Fruit fly (Drosophila melanogaster): Measurements from ENCODE around the gene mRpL24.
A peak's percentile ranks its signal among the peaks of the same experiment; 100 is the strongest.

The mRpL24 gene

DNA sequence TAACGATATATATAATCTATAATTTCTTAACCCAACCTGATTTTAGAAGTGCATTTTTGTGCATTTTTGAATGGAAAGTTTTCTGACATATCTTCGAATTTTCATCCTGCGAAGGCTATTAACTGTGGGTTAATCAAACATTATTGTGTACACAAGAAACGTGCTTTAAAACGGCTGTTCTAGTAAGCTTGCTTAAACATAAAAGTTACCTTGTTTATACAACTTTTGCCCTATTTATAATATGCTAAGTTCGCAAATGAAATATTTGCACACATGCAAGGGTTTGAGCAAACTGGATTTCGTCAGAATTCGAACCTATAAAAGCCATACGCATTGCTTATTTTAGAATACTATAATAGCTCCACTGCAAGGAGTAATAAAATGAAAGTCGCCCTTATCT lies 8.1 kb downstream of the mRpL24 start, which contains the start of gene Sgs1:
TSS of gene Sgs1 (plus strand) at position 350 of the 400 bp plus-strand sequence.
- TF ChIP-seq toe (GFP tag; optimal IDR thresholded peaks at IDR 0.05) (no peak), bab1 (GFP tag; optimal IDR thresholded peaks at IDR 0.05) (no peak), cnc (optimal IDR thresholded peaks at IDR 0.05) (no peak), CG7101 (tag; optimal IDR thresholded peaks at IDR 0.05) (no peak), CG33017 (tag; optimal IDR thresholded peaks at IDR 0.05) (no peak), kay (GFP tag; ENCODE audit: borderline replicate concordance) (no peak), CG7045 (GFP tag; optimal IDR thresholded peaks at IDR 0.05) (no peak), Hr96 (GFP tag; optimal IDR thresholded peaks at IDR 0.05) (no peak), Clk (GFP tag; optimal IDR thresholded peaks at IDR 0.05) (no peak), CG1620 (GFP tag; optimal IDR thresholded peaks at IDR 0.05) (no peak), CG14711 (tag; optimal IDR thresholded peaks at IDR 0.05) (no peak), Crg-1 (GFP tag; optimal IDR thresholded peaks at IDR 0.05) (no peak), pad (GFP tag; optimal IDR thresholded peaks at IDR 0.05) (no peak), cic (GFP tag; optimal IDR thresholded peaks at IDR 0.05) (no peak), ovo (GFP tag; optimal IDR thresholded peaks at IDR 0.05) (no peak), CG11617 (GFP tag; optimal IDR thresholded peaks at IDR 0.05) (no peak), Mnt (GFP tag; optimal IDR thresholded peaks at IDR 0.05) (no peak), CG12768 (GFP tag; optimal IDR thresholded peaks at IDR 0.05) (no peak)

DNA sequence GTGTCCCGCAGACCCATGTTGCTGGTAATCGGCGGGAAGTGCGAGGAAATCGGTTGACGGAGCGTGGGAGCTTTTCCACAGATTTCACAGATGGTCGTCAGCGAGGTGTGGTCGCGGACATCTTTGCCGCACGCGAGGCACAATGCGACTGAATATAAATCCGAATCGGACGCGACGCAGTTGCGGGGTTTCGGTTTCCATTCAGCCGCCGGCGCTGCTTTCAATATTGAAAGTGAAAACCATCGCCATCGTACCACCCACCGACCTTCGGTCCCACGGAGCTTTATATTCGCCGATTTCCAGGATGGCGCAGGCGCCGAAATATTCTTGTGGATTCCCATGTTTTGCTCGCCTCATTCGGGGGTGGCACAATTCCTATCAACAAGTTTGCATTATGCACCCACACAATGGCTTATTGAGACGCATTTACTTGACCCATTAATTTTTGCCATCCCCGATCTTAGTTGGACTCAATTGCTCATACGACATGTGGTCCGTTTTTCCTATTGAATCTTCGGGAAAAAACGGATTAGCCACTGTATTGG lies 8.8 kb downstream of the mRpL24 start, which contains the start of gene hoe2:
TSS of gene hoe2 (minus strand) at position 126 of the 545 bp plus-strand sequence.
- TF ChIP-seq CG11617 (GFP tag; optimal IDR thresholded peaks at IDR 0.05) = no peak
- TF ChIP-seq CG12768 (GFP tag; optimal IDR thresholded peaks at IDR 0.05) = no peak
- no peak for TF ChIP-seq kay (GFP tag; ENCODE audit: borderline replicate concordance)
- TF ChIP-seq Crg-1 (GFP tag; optimal IDR thresholded peaks at IDR 0.05) = no peak
- TF ChIP-seq CG7045 (GFP tag; optimal IDR thresholded peaks at IDR 0.05) = peak; percentile 5
- TF ChIP-seq cic (GFP tag; optimal IDR thresholded peaks at IDR 0.05) = no peak

DNA sequence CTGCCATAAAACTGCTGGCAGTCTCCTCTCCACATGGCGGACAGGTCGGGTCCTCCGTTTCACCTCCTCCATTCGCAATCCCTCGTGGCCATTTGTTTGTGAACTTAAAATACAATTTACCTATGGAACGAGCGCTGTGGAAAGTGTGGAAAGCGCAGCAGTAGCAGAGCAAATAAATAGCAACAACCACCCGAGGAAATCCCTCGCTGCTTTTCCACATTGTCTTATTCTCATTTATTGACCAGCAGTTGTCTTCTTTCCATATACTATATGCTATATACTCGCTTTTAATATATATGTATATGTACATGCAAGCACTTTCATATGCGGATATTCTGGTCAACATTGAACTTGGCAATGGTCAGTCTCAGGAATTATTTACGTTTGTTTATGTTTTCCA lies 12.9 kb downstream of the mRpL24 start, which contains the start of gene hoe1:
TSS of gene hoe1 (minus strand) at position 101 of the 400 bp plus-strand sequence.
- TF ChIP-seq CG5204 (GFP tag; optimal IDR thresholded peaks at IDR 0.05) = no peak
- TF ChIP-seq Mnt (GFP tag; optimal IDR thresholded peaks at IDR 0.05) = no peak
- no peak for TF ChIP-seq kay (GFP tag; ENCODE audit: borderline replicate concordance)
- no peak for TF ChIP-seq CG14711 (tag; optimal IDR thresholded peaks at IDR 0.05)
- no peak for TF ChIP-seq CG7045 (GFP tag; optimal IDR thresholded peaks at IDR 0.05)
- TF ChIP-seq CG11617 (GFP tag; optimal IDR thresholded peaks at IDR 0.05) = no peak
- no peak for TF ChIP-seq tj (GFP tag; optimal IDR thresholded peaks at IDR 0.05)
- no peak for TF ChIP-seq CG1620 (GFP tag; optimal IDR thresholded peaks at IDR 0.05)
- TF ChIP-seq CG7101 (tag; optimal IDR thresholded peaks at IDR 0.05) = no peak
- TF ChIP-seq bab1 (GFP tag; optimal IDR thresholded peaks at IDR 0.05) = no peak
- TF ChIP-seq Hr96 (GFP tag; optimal IDR thresholded peaks at IDR 0.05) = no peak
- TF ChIP-seq Crg-1 (GFP tag; optimal IDR thresholded peaks at IDR 0.05) = no peak
- TF ChIP-seq ovo (GFP tag; optimal IDR thresholded peaks at IDR 0.05) = no peak
- no peak for TF ChIP-seq toe (GFP tag; optimal IDR thresholded peaks at IDR 0.05)
- TF ChIP-seq CG12768 (GFP tag; optimal IDR thresholded peaks at IDR 0.05) = no peak
- TF ChIP-seq CG33017 (tag; optimal IDR thresholded peaks at IDR 0.05) = no peak
- TF ChIP-seq pad (GFP tag; optimal IDR thresholded peaks at IDR 0.05) = no peak
- TF ChIP-seq cic (GFP tag; optimal IDR thresholded peaks at IDR 0.05) = no peak
- TF ChIP-seq cnc (optimal IDR thresholded peaks at IDR 0.05) = no peak
- no peak for TF ChIP-seq Clk (GFP tag; optimal IDR thresholded peaks at IDR 0.05)

DNA sequence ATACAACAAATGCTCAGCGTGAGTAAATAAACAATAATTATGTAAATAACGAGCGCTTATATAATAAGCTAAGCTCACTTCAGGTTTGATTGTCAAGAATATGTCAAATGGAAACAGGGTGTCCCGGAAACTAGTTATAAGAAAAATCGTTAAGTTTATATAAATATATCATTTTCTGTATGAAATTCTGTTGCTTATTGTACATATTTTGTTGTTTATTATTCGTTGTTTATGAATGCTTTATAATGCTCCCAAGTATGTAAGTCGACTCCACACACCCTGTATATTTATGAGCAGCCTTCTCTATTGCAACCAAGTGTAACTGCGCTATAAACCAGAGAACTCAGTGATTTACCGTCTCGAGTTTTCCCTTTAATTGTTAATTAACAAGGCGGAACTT lies 14.6 kb downstream of the mRpL24 start:
- TF ChIP-seq Mnt (GFP tag; optimal IDR thresholded peaks at IDR 0.05) = no peak
- TF ChIP-seq CG7101 (tag; optimal IDR thresholded peaks at IDR 0.05) = peak; percentile 67
- peak; percentile 36 for TF ChIP-seq kay (GFP tag; ENCODE audit: borderline replicate concordance)
- TF ChIP-seq CG11617 (GFP tag; optimal IDR thresholded peaks at IDR 0.05) = peak; percentile 20
- no peak for TF ChIP-seq pad (GFP tag; optimal IDR thresholded peaks at IDR 0.05)
- no peak for TF ChIP-seq cnc (optimal IDR thresholded peaks at IDR 0.05)
- peak; percentile 12 for TF ChIP-seq Hr96 (GFP tag; optimal IDR thresholded peaks at IDR 0.05)
- TF ChIP-seq ovo (GFP tag; optimal IDR thresholded peaks at IDR 0.05) = no peak
- TF ChIP-seq CG14711 (tag; optimal IDR thresholded peaks at IDR 0.05) = peak; percentile 69
- TF ChIP-seq CG12768 (GFP tag; optimal IDR thresholded peaks at IDR 0.05) = peak; percentile 51
- TF ChIP-seq CG5204 (GFP tag; optimal IDR thresholded peaks at IDR 0.05) = peak; percentile 61
- TF ChIP-seq tj (GFP tag; optimal IDR thresholded peaks at IDR 0.05) = peak; percentile 30
- peak; percentile 83 for TF ChIP-seq CG7045 (GFP tag; optimal IDR thresholded peaks at IDR 0.05)
- no peak for TF ChIP-seq cic (GFP tag; optimal IDR thresholded peaks at IDR 0.05)
- TF ChIP-seq Clk (GFP tag; optimal IDR thresholded peaks at IDR 0.05) = no peak
- no peak for TF ChIP-seq CG1620 (GFP tag; optimal IDR thresholded peaks at IDR 0.05)
- no peak for TF ChIP-seq Crg-1 (GFP tag; optimal IDR thresholded peaks at IDR 0.05)
- TF ChIP-seq bab1 (GFP tag; optimal IDR thresholded peaks at IDR 0.05) = peak; percentile 35
- peak; percentile 90 for TF ChIP-seq CG33017 (tag; optimal IDR thresholded peaks at IDR 0.05)
- TF ChIP-seq toe (GFP tag; optimal IDR thresholded peaks at IDR 0.05) = peak; percentile 9

DNA sequence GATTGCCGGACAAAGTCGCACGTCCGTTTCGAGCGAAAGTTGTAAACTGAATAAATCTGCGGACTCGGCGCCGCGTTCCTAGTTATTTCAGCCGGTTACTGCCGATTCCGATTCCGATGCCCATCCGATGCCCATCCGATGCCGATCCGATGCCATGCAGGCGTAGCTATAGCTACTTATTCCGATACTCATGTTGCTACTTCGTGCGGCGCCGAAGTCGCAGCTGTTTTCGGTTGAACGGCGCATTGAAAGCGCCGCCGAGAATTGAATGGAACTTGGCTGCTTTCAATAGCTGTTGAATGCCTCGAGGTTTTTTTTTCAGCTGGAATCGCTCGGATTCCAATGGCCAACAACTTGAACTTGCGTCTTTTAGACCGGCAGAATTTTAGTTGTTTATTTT lies 16.8 kb downstream of the mRpL24 start:
- TF ChIP-seq CG11617 (GFP tag; optimal IDR thresholded peaks at IDR 0.05) = no peak
- TF ChIP-seq CG7045 (GFP tag; optimal IDR thresholded peaks at IDR 0.05) = peak; percentile 30

DNA sequence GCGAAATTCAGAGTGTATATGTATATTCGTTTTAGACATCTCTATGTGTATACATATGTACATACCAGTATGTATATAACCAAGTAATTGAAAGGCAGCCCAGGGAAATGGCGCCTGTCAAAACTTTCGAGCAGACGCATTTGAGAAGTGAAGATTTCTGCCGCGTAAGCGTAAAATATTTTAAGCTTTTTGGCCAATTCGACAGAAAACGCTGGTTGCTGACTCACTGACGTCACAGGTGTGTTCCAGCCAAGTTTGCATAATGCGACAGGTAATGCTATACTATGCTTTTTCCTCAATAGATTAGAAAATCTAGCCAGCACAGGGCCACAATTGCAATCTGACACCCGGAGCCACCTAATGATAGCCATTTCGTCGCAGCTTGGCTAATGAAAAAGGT lies 28.4 kb downstream of the mRpL24 start:
- TF ChIP-seq toe (GFP tag; optimal IDR thresholded peaks at IDR 0.05) (no peak), Clk (GFP tag; optimal IDR thresholded peaks at IDR 0.05) (no peak), tj (GFP tag; optimal IDR thresholded peaks at IDR 0.05) (peak; percentile 90), CG7101 (tag; optimal IDR thresholded peaks at IDR 0.05) (no peak), Mnt (GFP tag; optimal IDR thresholded peaks at IDR 0.05) (no peak)
